Fruit fly (Drosophila melanogaster): ENCODE results near the gene CRIF.

- TF ChIP-seq toe (GFP tag; optimal IDR thresholded peaks at IDR 0.05) = no peak
- no peak for TF ChIP-seq Crg-1 (GFP tag; optimal IDR thresholded peaks at IDR 0.05)
Observed at dm6 chr3L:21574296-21574745, 5.6 kb upstream of the CRIF start.
